Fruit fly (Drosophila melanogaster) whole organism, embryonic: ENCODE data around the gene CG14598.
A peak's percentile ranks its signal among the peaks of the same experiment; 100 is the strongest.

Experiments used
- Ada2b ChIP-seq: fragments of 200-800 bp; sonication (Bioruptor generic); IDR thresholded peaks from 2 replicates; pipeline ENCODE4 v1.3.6; 2022; ENCODE audit warnings: missing biosample characterization, missing genetic modification characterization
- Asciz ChIP-seq: fragments of 200-800 bp; sonication (Bioruptor generic); optimal IDR thresholded peaks from 2 replicates; lab custom pipeline; 2017; ENCODE audit warnings: missing biosample characterization, mild to moderate bottlenecking, missing genetic modification characterization, missing genetic modification reagents
- CG10209 ChIP-seq: fragments of 200-800 bp; sonication (Bioruptor generic); optimal IDR thresholded peaks from 3 replicates; lab custom pipeline; 2017; ENCODE audit warnings: missing biosample characterization, mild to moderate bottlenecking, missing genetic modification characterization, missing genetic modification reagents
- CG11560 ChIP-seq: fragments of 200-800 bp; sonication (Bioruptor generic); IDR thresholded peaks from 3 replicates; pipeline ENCODE4 v1.3.6; 2022; ENCODE audit warnings: missing biosample characterization, missing genetic modification characterization
- CG11723 ChIP-seq: fragments of 200-800 bp; sonication (Bioruptor generic); optimal IDR thresholded peaks from 2 replicates; lab custom pipeline; 2017; ENCODE audit warnings: missing biosample characterization, mild to moderate bottlenecking, missing genetic modification characterization
- CG12236 ChIP-seq: fragments of 200-800 bp; sonication (Bioruptor generic); optimal IDR thresholded peaks from 2 replicates; lab custom pipeline; 2016; ENCODE audit warnings: missing biosample characterization, missing genetic modification characterization
- CG12942 ChIP-seq: fragments of 200-800 bp; sonication (Bioruptor generic); optimal IDR thresholded peaks from 3 replicates; lab custom pipeline; 2016; ENCODE audit warnings: missing biosample characterization, missing genetic modification characterization
- CG13775 ChIP-seq: fragments of 200-800 bp; sonication (Bioruptor generic); optimal IDR thresholded peaks from 3 replicates; lab custom pipeline; 2017; ENCODE audit warnings: missing biosample characterization, mild to moderate bottlenecking, missing genetic modification characterization
- CG17802 ChIP-seq: fragments of 200-800 bp; sonication (Bioruptor generic); optimal IDR thresholded peaks from 2 replicates; lab custom pipeline; 2018; ENCODE audit warnings: missing biosample characterization, mild to moderate bottlenecking, missing genetic modification characterization, moderate library complexity
- CG18262 ChIP-seq: fragments of 200-800 bp; optimal IDR thresholded peaks from 3 replicates; lab custom pipeline; 2019; ENCODE audit warnings: missing biosample characterization, mild to moderate bottlenecking, missing genetic modification characterization, moderate library complexity
- CG2889 ChIP-seq: fragments of 200-800 bp; sonication (Bioruptor generic); IDR thresholded peaks from 3 replicates; pipeline ENCODE4 v1.3.6; 2022; ENCODE audit warnings: missing biosample characterization, missing genetic modification characterization
- CG3065 ChIP-seq: fragments of 200-800 bp; sonication (Bioruptor generic); optimal IDR thresholded peaks from 2 replicates; lab custom pipeline; 2016; ENCODE audit warnings: missing biosample characterization, missing genetic modification characterization
- CG43689 ChIP-seq: fragments of 200-800 bp; sonication (Bioruptor generic); IDR thresholded peaks from 2 replicates; pipeline ENCODE4 v1.3.6; 2022; ENCODE audit warnings: missing biosample characterization, missing genetic modification characterization
- CG4854 ChIP-seq: fragments of 200-800 bp; sonication (Bioruptor generic); optimal IDR thresholded peaks from 2 replicates; lab custom pipeline; 2016; ENCODE audit warnings: missing biosample characterization, missing genetic modification characterization, inconsistent platforms
- CG6254 ChIP-seq: fragments of 200-800 bp; sonication (Bioruptor generic); optimal IDR thresholded peaks from 3 replicates; lab custom pipeline; 2017; ENCODE audit warnings: mild to moderate bottlenecking, missing biosample characterization, missing genetic modification reagents, missing genetic modification characterization
- CG6689 ChIP-seq: fragments of 200-800 bp; sonication (Bioruptor generic); IDR thresholded peaks from 2 replicates; pipeline ENCODE4 v1.3.6; 2022; ENCODE audit warnings: missing biosample characterization, missing genetic modification characterization
- CG9727 ChIP-seq: fragments of 200-800 bp; sonication (Bioruptor generic); optimal IDR thresholded peaks from 3 replicates; lab custom pipeline; 2017; ENCODE audit warnings: missing biosample characterization, mild to moderate bottlenecking, missing genetic modification characterization
- CTCF ChIP-seq: fragments of 200-800 bp; sonication (Bioruptor generic); optimal IDR thresholded peaks from 2 replicates; lab custom pipeline; 2017; ENCODE audit warnings: missing biosample characterization, mild to moderate bottlenecking, missing genetic modification characterization, moderate library complexity
- CoRest ChIP-seq: fragments of 200-800 bp; sonication (Bioruptor generic); optimal IDR thresholded peaks from 3 replicates; lab custom pipeline; 2018; ENCODE audit warnings: missing biosample characterization, mild to moderate bottlenecking, missing genetic modification characterization, moderate library complexity
- Deaf1 ChIP-seq: fragments of 200-800 bp; optimal IDR thresholded peaks from 3 replicates; lab custom pipeline; 2019; ENCODE audit warnings: missing biosample characterization, mild to moderate bottlenecking, missing genetic modification characterization, moderate library complexity
- E2f2 ChIP-seq: fragments of 200-800 bp; sonication (Bioruptor generic); IDR thresholded peaks from 2 replicates; pipeline ENCODE4 v1.3.6; 2022; ENCODE audit warnings: missing biosample characterization, missing genetic modification characterization
- Eip74EF ChIP-seq, 2 experiments: fragments of 200-800 bp in 1 of 2; fragments of >200 bp in 1 of 2; sonication (Bioruptor generic) in 1 of 2; optimal IDR thresholded peaks; 2 replicates each; lab custom pipeline; 2017 to 2019; ENCODE audit warnings: missing biosample characterization in 2 of 2, missing genetic modification characterization in 2 of 2, mild to moderate bottlenecking in 1 of 2, moderate library complexity in 1 of 2
- Fer1 ChIP-seq: fragments of 200-800 bp; sonication (Bioruptor generic); optimal IDR thresholded peaks from 2 replicates; lab custom pipeline; 2017; ENCODE audit warnings: missing biosample characterization, mild to moderate bottlenecking, missing genetic modification characterization
- H2.0 ChIP-seq: fragments of 200-800 bp; sonication (Bioruptor generic); IDR thresholded peaks from 2 replicates; pipeline ENCODE4 v1.3.6; 2022; ENCODE audit warnings: missing biosample characterization, missing genetic modification characterization
- HmgZ ChIP-seq: fragments of 200-800 bp; sonication (Bioruptor generic); optimal IDR thresholded peaks from 2 replicates; lab custom pipeline; 2018; ENCODE audit warnings: missing biosample characterization, mild to moderate bottlenecking, missing genetic modification characterization
- Mes4 ChIP-seq: fragments of 200-800 bp; sonication (Bioruptor generic); optimal IDR thresholded peaks from 2 replicates; lab custom pipeline; 2016; ENCODE audit warnings: missing biosample characterization, missing genetic modification characterization
- NC2α ChIP-seq: fragments of 200-800 bp; sonication (Bioruptor generic); optimal IDR thresholded peaks from 2 replicates; lab custom pipeline; 2016; ENCODE audit warnings: missing biosample characterization, missing genetic modification characterization
- NfI ChIP-seq: fragments of 200-800 bp; sonication (Bioruptor generic); optimal IDR thresholded peaks from 3 replicates; lab custom pipeline; 2018; ENCODE audit warnings: missing biosample characterization, mild to moderate bottlenecking, missing genetic modification characterization, moderate library complexity
- Six4 ChIP-seq: fragments of 200-800 bp; sonication (Bioruptor generic); optimal IDR thresholded peaks from 2 replicates; lab custom pipeline; 2016; ENCODE audit warnings: missing biosample characterization, missing genetic modification characterization
- Sox100B ChIP-seq: fragments of 200-800 bp; sonication (Bioruptor generic); optimal IDR thresholded peaks from 3 replicates; lab custom pipeline; 2018; ENCODE audit warnings: missing biosample characterization, mild to moderate bottlenecking, missing genetic modification characterization
- Sox102F ChIP-seq: fragments of 200-800 bp; sonication (Bioruptor generic); optimal IDR thresholded peaks from 2 replicates; lab custom pipeline; 2018; ENCODE audit warnings: missing biosample characterization, mild to moderate bottlenecking, missing genetic modification characterization, moderate library complexity
- Tbp ChIP-seq: fragments of >200 bp; optimal IDR thresholded peaks from 2 replicates; lab custom pipeline; 2018; ENCODE audit warnings: missing biosample characterization, missing genetic modification characterization
- Xbp1 ChIP-seq: fragments of 200-800 bp; sonication (Bioruptor generic); optimal IDR thresholded peaks from 3 replicates; lab custom pipeline; 2016; ENCODE audit warnings: missing biosample characterization, mild to moderate bottlenecking, missing genetic modification characterization
- ap ChIP-seq: fragments of 200-800 bp; sonication (Bioruptor generic); IDR thresholded peaks from 2 replicates; pipeline ENCODE4 v1.3.6; 2022; ENCODE audit warnings: missing biosample characterization, missing genetic modification characterization
- ash1 ChIP-seq: fragments of 200-800 bp; sonication (Bioruptor generic); optimal IDR thresholded peaks from 2 replicates; lab custom pipeline; 2018; ENCODE audit warnings: missing biosample characterization, mild to moderate bottlenecking, missing genetic modification characterization
- cad ChIP-seq: fragments of >200 bp; optimal IDR thresholded peaks from 2 replicates; lab custom pipeline; 2017; ENCODE audit warnings: missing biosample characterization, missing genetic modification characterization
- croc ChIP-seq: fragments of 200-800 bp; sonication (Bioruptor generic); conservative IDR thresholded peaks from 3 replicates; pipeline ENCODE4 v1.3.6; 2022; ENCODE audit warnings: missing biosample characterization, missing genetic modification characterization
- dm ChIP-seq: fragments of 200-800 bp; sonication (Bioruptor generic); optimal IDR thresholded peaks from 3 replicates; lab custom pipeline; 2016; ENCODE audit warnings: missing biosample characterization, missing genetic modification characterization
- dmrt11E ChIP-seq: fragments of 200-800 bp; sonication (Bioruptor generic); optimal IDR thresholded peaks from 3 replicates; lab custom pipeline; 2018; ENCODE audit warnings: missing biosample characterization, mild to moderate bottlenecking, missing genetic modification characterization, moderate library complexity
- dpn ChIP-seq, 2 experiments: fragments of 200-800 bp; sonication (Bioruptor generic); optimal IDR thresholded peaks; 3 replicates each; lab custom pipeline; 2016; ENCODE audit warnings: missing biosample characterization in 2 of 2, missing genetic modification characterization in 2 of 2
- dysf ChIP-seq: fragments of 200-800 bp; sonication (Bioruptor generic); IDR thresholded peaks from 3 replicates; pipeline ENCODE4 v1.3.6; 2022; ENCODE audit warnings: missing biosample characterization, missing genetic modification characterization
- ewg ChIP-seq: fragments of 200-800 bp; sonication (Bioruptor generic); optimal IDR thresholded peaks from 3 replicates; lab custom pipeline; 2017; ENCODE audit warnings: mild to moderate bottlenecking, missing biosample characterization, missing genetic modification reagents, missing genetic modification characterization
- grau ChIP-seq: fragments of 200-800 bp; optimal IDR thresholded peaks from 3 replicates; lab custom pipeline; 2019; ENCODE audit warnings: missing biosample characterization, mild to moderate bottlenecking, missing genetic modification characterization, moderate library complexity
- gsb-n ChIP-seq: fragments of 200-800 bp; sonication (Bioruptor generic); optimal IDR thresholded peaks from 3 replicates; lab custom pipeline; 2018; ENCODE audit warnings: missing biosample characterization, mild to moderate bottlenecking, missing genetic modification characterization
- her ChIP-seq: fragments of 200-800 bp; sonication (Bioruptor generic); optimal IDR thresholded peaks from 2 replicates; lab custom pipeline; 2016; ENCODE audit warnings: missing biosample characterization, missing genetic modification characterization
- ind ChIP-seq: fragments of 200-800 bp; sonication (Bioruptor generic); optimal IDR thresholded peaks from 3 replicates; lab custom pipeline; 2016; ENCODE audit warnings: missing biosample characterization, missing genetic modification characterization
- kah ChIP-seq: fragments of 200-800 bp; sonication (Bioruptor generic); optimal IDR thresholded peaks from 2 replicates; lab custom pipeline; 2018; ENCODE audit warnings: missing biosample characterization, mild to moderate bottlenecking, missing genetic modification characterization
- lmd ChIP-seq: fragments of 200-800 bp; sonication (Bioruptor generic); IDR thresholded peaks from 2 replicates; pipeline ENCODE4 v1.3.6; 2022; ENCODE audit warnings: missing biosample characterization, missing genetic modification characterization
- ranshi ChIP-seq: fragments of 200-800 bp; sonication (Bioruptor generic); IDR thresholded peaks from 2 replicates; pipeline ENCODE4 v1.3.6; 2022; ENCODE audit warnings: missing biosample characterization, missing genetic modification characterization
- row ChIP-seq: fragments of 200-800 bp; sonication (Bioruptor generic); IDR thresholded peaks from 3 replicates; pipeline ENCODE4 v1.3.6; 2022; ENCODE audit warnings: missing biosample characterization, missing genetic modification characterization
- tap ChIP-seq: fragments of 200-800 bp; optimal IDR thresholded peaks from 3 replicates; lab custom pipeline; 2019; ENCODE audit warnings: missing biosample characterization, mild to moderate bottlenecking, missing genetic modification characterization, moderate library complexity
- tio ChIP-seq: fragments of 200-800 bp; sonication (Bioruptor generic); optimal IDR thresholded peaks from 2 replicates; lab custom pipeline; 2017; ENCODE audit warnings: missing biosample characterization, missing genetic modification characterization, inconsistent platforms

Gene CG14598

DNA sequence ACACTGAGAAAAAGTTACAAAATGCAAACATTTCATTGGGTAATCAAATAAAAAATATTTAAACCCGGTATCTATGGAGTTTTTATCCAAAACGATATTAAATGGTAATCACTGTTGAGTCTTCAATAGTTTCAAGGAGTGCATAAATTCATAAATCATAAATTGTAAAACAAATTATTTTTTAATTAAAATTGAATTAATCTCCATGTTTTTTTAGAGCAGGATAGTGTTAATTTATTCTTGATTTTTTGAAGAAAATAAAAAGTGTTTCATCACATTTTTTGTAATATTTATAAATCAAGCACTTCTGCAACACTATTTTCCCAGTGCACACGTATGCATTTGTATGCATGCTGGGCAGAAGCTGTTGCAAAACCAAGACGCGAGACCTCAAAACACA lies 51.3 kb downstream of the CG14598 start (continued):
- TF ChIP-seq CG12942 (GFP tag; lab: Kevin White, UChicago) (peak; percentile 20), CG2889 (GFP tag; lab: Robert Waterston, UW) (no peak), dmrt11E (tag; lab: Kevin White, UChicago) (no peak), grau (tag; lab: Kevin White, UChicago) (peak; percentile 66), CG3065 (GFP tag; lab: Kevin White, UChicago) (no peak), Fer1 (GFP tag; lab: Kevin White, UChicago) (no peak), ind (GFP tag; lab: Kevin White, UChicago) (peak; percentile 50), Deaf1 (tag; lab: Kevin White, UChicago) (no peak), Ada2b (GFP tag; lab: Robert Waterston, UW) (peak; percentile 28; the same call in 1 of the 2 replicates), CG9727 (GFP tag; lab: Kevin White, UChicago) (peak; percentile 39), croc (GFP tag; lab: Robert Waterston, UW) (peak; percentile 16; the same call in 1 of the 3 replicates), CG13775 (GFP tag; lab: Kevin White, UChicago) (peak; percentile 53), CoRest (tag; lab: Kevin White, UChicago) (peak; percentile 78), CG11560 (no peak), tio (GFP tag; lab: Kevin White, UChicago) (peak; percentile 54), Asciz (GFP tag; lab: Kevin White, UChicago) (peak; percentile 75), CG6254 (GFP tag; lab: Kevin White, UChicago) (peak; percentile 11), Mes4 (no peak), gsb-n (tag; lab: Kevin White, UChicago) (no peak), her (GFP tag; lab: Kevin White, UChicago) (no peak), CG12236 (no peak), Sox100B (GFP tag; lab: Kevin White, UChicago) (peak; percentile 89), lmd (peak; percentile 36; the same call in 1 of the 2 replicates), NfI (GFP tag; lab: Kevin White, UChicago) (peak; percentile 22), row (GFP tag; lab: Robert Waterston, UW) (peak; percentile 44), Six4 (GFP tag; lab: Kevin White, UChicago) (peak; percentile 47), dm (GFP tag; lab: Kevin White, UChicago) (no peak), Xbp1 (GFP tag; lab: Kevin White, UChicago) (peak; percentile 62), CG18262 (tag; lab: Kevin White, UChicago) (peak; percentile 80), H2.0 (GFP tag; lab: Robert Waterston, UW) (peak; percentile 24; the same call in 1 of the 2 replicates), Sox102F (GFP tag; lab: Kevin White, UChicago) (peak; percentile 90), HmgZ (tag; lab: Kevin White, UChicago) (no peak), tap (tag; lab: Kevin White, UChicago) (peak; percentile 68), CG4854 (no peak), CG6689 (GFP tag; lab: Robert Waterston, UW) (peak; percentile 45; the same call in 1 of the 2 replicates), CG10209 (GFP tag; lab: Kevin White, UChicago) (peak; percentile 50), ap (no peak), CG17802 (tag; lab: Kevin White, UChicago) (no peak), E2f2 (peak; percentile 13; the same call in 1 of the 2 replicates), CTCF (GFP tag; lab: Kevin White, UChicago) (no peak), Eip74EF (GFP tag; optimal IDR thresholded peaks at IDR 0.05; lab: Kevin White, UChicago) (peak in 1 of 2 experiments; percentile 52), Tbp (no peak), kah (GFP tag; lab: Kevin White, UChicago) (peak; percentile 54), CG11723 (GFP tag; lab: Kevin White, UChicago) (peak; percentile 29), dpn (GFP tag; optimal IDR thresholded peaks at IDR 0.05; lab: Kevin White, UChicago) (peak in 1 of 2 experiments; percentile 57), CG43689 (GFP tag; lab: Robert Waterston, UW) (no peak), ewg (GFP tag; lab: Kevin White, UChicago) (peak; percentile 48), cad (GFP tag; lab: Kevin White, UChicago) (no peak), ash1 (GFP tag; lab: Kevin White, UChicago) (no peak), NC2α (no peak), dysf (0 out of 3 replicates have a peak, but pooled peaks have one; percentile 52), ranshi (GFP tag; lab: Robert Waterston, UW) (peak; percentile 40; the same call in 1 of the 2 replicates)
